Worm (Caenorhabditis elegans): ENCODE results near the gene fbxa-116.
A peak's percentile ranks its signal among the peaks of the same experiment; 100 is the strongest.

fbxa-116 gene

DNA sequence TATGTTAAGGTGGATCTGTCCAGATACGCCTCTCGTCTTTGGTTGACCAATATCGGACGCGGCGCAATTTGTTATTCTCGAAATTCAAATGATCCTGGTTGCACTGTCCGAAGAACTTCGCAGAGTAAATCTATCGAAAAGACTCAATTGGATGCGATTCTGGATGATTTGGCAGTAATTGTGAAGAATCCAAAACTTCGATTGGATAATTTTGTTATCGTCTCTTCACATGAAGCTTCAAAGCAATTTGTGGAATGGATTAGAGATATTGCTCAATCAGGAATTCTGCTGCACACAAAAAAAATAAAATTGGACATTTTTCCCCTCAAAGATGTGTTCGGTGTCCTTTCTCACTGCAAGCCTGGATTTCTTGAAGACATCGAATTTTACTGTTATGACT lies 11.0 kb upstream of the fbxa-116 start:
- TF ChIP-seq fkh-3 (tag; optimal IDR thresholded peaks at IDR 0.05) (no peak), nhr-179 (tag; optimal IDR thresholded peaks at IDR 0.05) (no peak), Y95B8A.8 (GFP tag; IDR thresholded peaks at IDR 0.05) (no peak), mcd-1 (GFP tag; IDR thresholded peaks at IDR 0.05) (no peak), ztf-6 (GFP tag; IDR thresholded peaks at IDR 0.05) (no peak), ceh-58 (GFP tag; IDR thresholded peaks at IDR 0.05) (no peak), hsf-1 (GFP tag; IDR thresholded peaks at IDR 0.05) (no peak), chd-7 (tag; optimal IDR thresholded peaks at IDR 0.05) (no peak), nfya-1 (tag; optimal IDR thresholded peaks at IDR 0.05; ENCODE audit: borderline replicate concordance, insufficient read depth) (no peak), mel-28 (tag; optimal IDR thresholded peaks at IDR 0.05; ENCODE audit: borderline replicate concordance) (no peak), tbp1 (GFP tag; optimal IDR thresholded peaks at IDR 0.05) (no peak), F49E8.2 (tag; optimal IDR thresholded peaks at IDR 0.05; ENCODE audit: insufficient read depth) (no peak), rcor-1 (GFP tag; IDR thresholded peaks at IDR 0.05) (no peak), ekl-4 (GFP tag; IDR thresholded peaks at IDR 0.05) (no peak), lin-40 (tag; optimal IDR thresholded peaks at IDR 0.05) (no peak)

ce11 chrV:20198954-20199353 lies 10.3 kb upstream of the fbxa-116 start, which contains the start of gene fog-2:
Gene fog-2 (plus strand): TSS chrV:20199254.
- TF ChIP-seq egl-18 (GFP tag; IDR thresholded peaks at IDR 0.05) (no peak), pbrm-1 (GFP tag; IDR thresholded peaks at IDR 0.05) (no peak), ztf-18 (tag; optimal IDR thresholded peaks at IDR 0.05) (no peak), F39B2.1 (GFP tag; IDR thresholded peaks at IDR 0.05) (no peak), nhr-27 (tag; optimal IDR thresholded peaks at IDR 0.05) (no peak), Y53F4B.3 (GFP tag; IDR thresholded peaks at IDR 0.05) (no peak), attf-3 (GFP tag; conservative IDR thresholded peaks at IDR 0.05) (no peak), ceh-27 (GFP tag; optimal IDR thresholded peaks at IDR 0.05) (no peak), let-526 (GFP tag; IDR thresholded peaks at IDR 0.05) (no peak)

DNA sequence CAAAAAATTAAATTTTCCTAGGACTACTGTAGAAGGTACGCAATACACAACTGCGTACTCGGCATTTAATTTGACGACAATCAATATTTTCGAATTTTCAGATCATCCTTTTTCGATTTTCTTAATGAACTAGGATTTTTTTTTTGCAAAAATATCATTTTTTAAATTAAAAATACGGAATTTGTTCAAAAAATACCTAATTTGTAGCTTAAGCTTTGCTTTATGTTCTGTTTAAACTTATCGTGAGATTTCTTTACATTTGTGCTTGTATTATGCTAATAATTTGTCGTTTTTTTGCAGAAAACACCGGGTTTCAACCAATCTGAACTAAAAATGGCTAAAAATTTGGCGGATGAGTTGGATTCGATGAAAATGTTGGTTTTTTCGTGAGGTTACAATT lies 8.0 kb upstream of the fbxa-116 start, which contains the start of gene ftr-1:
TSS of gene ftr-1 (plus strand) at position 301 of the 400 bp plus-strand sequence.
- TF ChIP-seq nfya-2 (GFP tag; IDR thresholded peaks at IDR 0.05), result no peak
- no peak for TF ChIP-seq egrh-3 (GFP tag; IDR thresholded peaks at IDR 0.05)
- peak; percentile 51 for TF ChIP-seq lsl-1 (GFP tag; optimal IDR thresholded peaks at IDR 0.05)
- no peak for TF ChIP-seq die-1 (tag; optimal IDR thresholded peaks at IDR 0.05)

DNA sequence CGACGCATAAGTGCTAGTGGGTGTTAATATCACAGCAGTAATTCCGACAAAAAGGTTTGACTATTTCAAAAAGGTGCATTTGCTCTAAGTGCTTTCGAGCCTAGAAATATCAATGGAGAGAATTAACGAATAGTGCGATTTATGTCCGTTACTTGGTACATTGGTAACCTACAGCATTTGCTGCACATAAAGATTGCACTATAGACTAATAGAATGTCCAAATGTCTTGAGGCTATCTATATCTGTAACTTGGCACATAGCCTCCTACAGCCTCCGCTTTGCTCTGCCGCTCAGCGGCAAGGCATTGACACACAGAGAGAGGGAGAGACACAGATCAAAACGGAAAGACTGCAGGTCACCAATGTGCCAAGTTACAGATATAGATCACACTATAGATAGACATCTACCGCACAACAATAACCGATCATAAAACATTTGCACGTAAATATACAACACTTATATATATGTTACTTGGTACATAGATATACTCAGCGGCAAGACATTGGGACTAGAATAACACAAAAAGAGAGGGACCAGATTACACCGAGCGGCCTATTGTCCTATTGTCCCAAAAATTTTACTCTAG lies 6.9 kb upstream of the fbxa-116 start, which contains the start of the genes srh-217 and Y113G7B.28:
TSS of gene srh-217 (minus strand) at position 101 of the 586 bp plus-strand sequence.
TSS of gene Y113G7B.28 (plus strand) at position 536 of the 586 bp plus-strand sequence.
- no peak for TF ChIP-seq zim-3 (tag; optimal IDR thresholded peaks at IDR 0.05)
- no peak for TF ChIP-seq Y79H2A.3 (GFP tag; conservative IDR thresholded peaks at IDR 0.05)
- no peak for TF ChIP-seq F57A8.1 (GFP tag; optimal IDR thresholded peaks at IDR 0.05)
- no peak for TF ChIP-seq B0035.1 (tag; optimal IDR thresholded peaks at IDR 0.05)
- no peak for TF ChIP-seq F37B4.10 (GFP tag; IDR thresholded peaks at IDR 0.05)
